Worm (Caenorhabditis elegans): ENCODE measurements around the gene K06B4.4.

K06B4.4 gene

ce11 chrV:15674899-15675298 is 5.9 kb downstream of the K06B4.4 start:
- TF ChIP-seq mxl-3 (GFP tag; optimal IDR thresholded peaks at IDR 0.05) = no peak
- no peak for TF ChIP-seq ceh-28 (tag; optimal IDR thresholded peaks at IDR 0.05)
- no peak for TF ChIP-seq mes-2 (tag; optimal IDR thresholded peaks at IDR 0.05; ENCODE audit: poor library complexity, severe bottlenecking)
- TF ChIP-seq nhr-25 (tag; optimal IDR thresholded peaks at IDR 0.05; ENCODE audit: borderline replicate concordance, insufficient read depth) = no peak
- no peak for TF ChIP-seq ZK337.2 (GFP tag; IDR thresholded peaks at IDR 0.05)
- TF ChIP-seq set-16 (GFP tag; IDR thresholded peaks at IDR 0.05) = peak; percentile 55
- no peak for TF ChIP-seq F49E8.2 (tag; optimal IDR thresholded peaks at IDR 0.05; ENCODE audit: borderline replicate concordance)
- 0 out of 2 replicates have a peak, but pooled peaks have one; percentile 31 for TF ChIP-seq dmd-8 (GFP tag; IDR thresholded peaks at IDR 0.05)

ce11 chrV:15677222-15677621 is 8.3 kb downstream of the K06B4.4 start, which contains the start of gene nhr-52:
Gene nhr-52, plus strand, starts transcription at chrV:15677522.
- no peak for TF ChIP-seq ces-1 (GFP tag; optimal IDR thresholded peaks at IDR 0.05)
- TF ChIP-seq ceh-20 (GFP tag; IDR thresholded peaks at IDR 0.05) = no peak
- TF ChIP-seq egl-43 (GFP tag; IDR thresholded peaks at IDR 0.05) = no peak
- TF ChIP-seq dpl-1 (GFP tag; optimal IDR thresholded peaks at IDR 0.05) = no peak
- TF ChIP-seq fos-1 (tag; optimal IDR thresholded peaks at IDR 0.05) = no peak
- no peak for TF ChIP-seq lin-39 (tag; optimal IDR thresholded peaks at IDR 0.05)
- no peak for TF ChIP-seq T20F7.1 (GFP tag; optimal IDR thresholded peaks at IDR 0.05)
- no peak for TF ChIP-seq egl-27 (tag; optimal IDR thresholded peaks at IDR 0.05)
- TF ChIP-seq nhr-11 (tag; optimal IDR thresholded peaks at IDR 0.05) = no peak
- no peak for TF ChIP-seq lim-7 (GFP tag; IDR thresholded peaks at IDR 0.05)
- no peak for TF ChIP-seq daf-8 (GFP tag; IDR thresholded peaks at IDR 0.05)

ce11 chrV:15685599-15685998 is 16.6 kb downstream of the K06B4.4 start, which contains the start of gene nhr-196:
Gene nhr-196, plus strand, starts transcription at chrV:15685716.
- TF ChIP-seq pqm-1 (tag; optimal IDR thresholded peaks at IDR 0.05) (no peak), ces-1 (GFP tag; optimal IDR thresholded peaks at IDR 0.05) (no peak), F44E2.7 (GFP tag; IDR thresholded peaks at IDR 0.05) (no peak)

ce11 chrV:15687660-15688059 is 18.7 kb downstream of the K06B4.4 start, which contains the start of gene nhr-197:
Gene nhr-197, plus strand, starts transcription at chrV:15687960.
- TF ChIP-seq unc-62 (GFP tag; optimal IDR thresholded peaks at IDR 0.05 in 1 of 2) = peak in 1 of 2 experiments; percentile 57
- no peak for TF ChIP-seq unc-62 (tag; optimal IDR thresholded peaks at IDR 0.05)
- TF ChIP-seq zip-11 (GFP tag; IDR thresholded peaks at IDR 0.05) = no peak

ce11 chrV:15689952-15690351 is 21.0 kb downstream of the K06B4.4 start, which contains the start of gene nhr-268:
Gene nhr-268, plus strand, starts transcription at chrV:15690252.
- TF ChIP-seq nhr-42 (GFP tag; IDR thresholded peaks at IDR 0.05) (no peak), spr-3 (GFP tag; optimal IDR thresholded peaks at IDR 0.05) (no peak), hlh-11 (tag; optimal IDR thresholded peaks at IDR 0.05) (no peak), skn-1 (tag; optimal IDR thresholded peaks at IDR 0.05) (no peak), dve-1 (tag; optimal IDR thresholded peaks at IDR 0.05; ENCODE audit: insufficient read depth) (no peak), ceh-62 (tag; optimal IDR thresholded peaks at IDR 0.05) (no peak)

ce11 chrV:15693682-15694081 is 24.7 kb downstream of the K06B4.4 start, which contains the start of gene nhr-198:
Gene nhr-198, plus strand, starts transcription at chrV:15693994.
- no peak for TF ChIP-seq pqm-1 (tag; optimal IDR thresholded peaks at IDR 0.05)
- TF ChIP-seq ceh-28 (tag; optimal IDR thresholded peaks at IDR 0.05) = no peak
- TF ChIP-seq lsy-2 (tag; optimal IDR thresholded peaks at IDR 0.05) = no peak
